Worm (Caenorhabditis elegans): ENCODE results near the gene rap-3.

ce11 chrIV:11146492-11146891 is 30.6 kb upstream of the rap-3 start:
- TF ChIP-seq ceh-20 (GFP tag; IDR thresholded peaks at IDR 0.05) = no peak
- TF ChIP-seq nhr-11 (tag; optimal IDR thresholded peaks at IDR 0.05) = no peak
- TF ChIP-seq unc-62 (GFP tag; optimal IDR thresholded peaks at IDR 0.05 in 1 of 2) = no peak
- TF ChIP-seq unc-62 (tag; optimal IDR thresholded peaks at IDR 0.05) = no peak
- TF ChIP-seq snpc-4 (tag; optimal IDR thresholded peaks at IDR 0.05) = no peak
- TF ChIP-seq Y75B8A.6 (GFP tag; IDR thresholded peaks at IDR 0.05) = no peak
- no peak for TF ChIP-seq php-3 (GFP tag; IDR thresholded peaks at IDR 0.05)
- no peak for TF ChIP-seq lin-39 (tag; optimal IDR thresholded peaks at IDR 0.05)
